Worm (Caenorhabditis elegans) whole organism, L3 larva: Measurements from ENCODE around the gene C14A4.12.

Source experiments
- R02D3.7 ChIP-seq: fragments of 150-350 bp; optimal IDR thresholded peaks from 2 replicates; lab custom pipeline; 2014; ENCODE audit warnings: missing biosample characterization, missing genetic modification characterization
- ama-1 ChIP-seq: fragments of 150-350 bp; optimal IDR thresholded peaks from 2 replicates; lab custom pipeline; 2018
- ceh-28 ChIP-seq: fragments of 150-350 bp; optimal IDR thresholded peaks from 2 replicates; lab custom pipeline; 2014; ENCODE audit warnings: missing biosample characterization, missing genetic modification reagents, missing genetic modification characterization
- ceh-82 ChIP-seq: fragments of 150-350 bp; optimal IDR thresholded peaks from 2 replicates; lab custom pipeline; 2014; ENCODE audit warnings: missing biosample characterization, missing genetic modification characterization
- ceh-9 ChIP-seq: sonication (generic microtip); optimal IDR thresholded peaks from 2 replicates; lab custom pipeline; 2018; ENCODE audit warnings: missing biosample characterization, missing genetic modification characterization
- egl-5 ChIP-seq: fragments of 150-350 bp; optimal IDR thresholded peaks from 2 replicates; lab custom pipeline; 2017; ENCODE audit warnings: missing biosample characterization, missing genetic modification reagents, missing genetic modification characterization, inconsistent platforms
- lin-39 ChIP-seq: fragments of 150-350 bp; optimal IDR thresholded peaks from 2 replicates; lab custom pipeline; 2018; ENCODE audit warnings: missing biosample characterization, missing genetic modification reagents, missing genetic modification characterization
- nhr-11 ChIP-seq: fragments of 150-350 bp; optimal IDR thresholded peaks from 2 replicates; lab custom pipeline; 2014; ENCODE audit warnings: missing biosample characterization, missing genetic modification characterization
- nhr-12 ChIP-seq: fragments of 150-350 bp; optimal IDR thresholded peaks from 2 replicates; lab custom pipeline; 2014; ENCODE audit warnings: missing biosample characterization, missing genetic modification characterization
- nhr-23 ChIP-seq: fragments of 150-350 bp; optimal IDR thresholded peaks from 2 replicates; lab custom pipeline; 2014; ENCODE audit warnings: missing biosample characterization, missing genetic modification reagents, missing genetic modification characterization
- nhr-237 ChIP-seq: fragments of 150-350 bp; optimal IDR thresholded peaks from 2 replicates; lab custom pipeline; 2014; ENCODE audit warnings: missing biosample characterization, missing genetic modification characterization
- nhr-43 ChIP-seq: sonication (generic microtip); optimal IDR thresholded peaks from 2 replicates; lab custom pipeline; 2016; ENCODE audit warnings: mild to moderate bottlenecking, missing genetic modification characterization, missing compliant biosample characterization; ENCODE audit not compliant: poor library complexity, severe bottlenecking
- skn-1 ChIP-seq: fragments of 150-350 bp; optimal IDR thresholded peaks from 2 replicates; lab custom pipeline; 2014; ENCODE audit warnings: missing biosample characterization, missing genetic modification characterization
- snpc-4 ChIP-seq: fragments of 150-350 bp; optimal IDR thresholded peaks from 2 replicates; lab custom pipeline; 2014; ENCODE audit warnings: missing biosample characterization, missing genetic modification characterization

DNA sequence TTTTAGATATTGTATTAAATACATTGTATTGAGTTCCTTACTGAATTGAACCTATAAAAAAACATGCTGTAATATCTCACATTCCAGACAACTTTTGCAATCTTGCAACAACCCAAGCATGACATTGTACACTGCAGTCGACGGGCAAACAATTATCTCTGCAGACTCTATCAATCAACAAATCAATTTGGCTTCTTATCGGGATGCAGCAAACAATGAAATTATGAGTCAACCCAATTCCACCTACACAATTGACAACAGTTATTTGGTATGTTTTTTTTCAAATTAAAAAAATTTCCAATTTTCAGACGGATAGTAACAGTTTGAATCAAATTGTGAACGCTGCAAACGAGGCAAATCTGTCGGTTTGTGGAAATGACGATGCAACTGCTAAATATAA lies 18.1 kb downstream of the C14A4.12 start:
- TF ChIP-seq egl-5 (tag; lab: Kevin White, UChicago) (no peak), R02D3.7 (tag; lab: Kevin White, UChicago) (no peak), ceh-9 (tag; lab: Kevin White, UChicago) (no peak), skn-1 (tag; lab: Kevin White, UChicago) (no peak), snpc-4 (tag; lab: Kevin White, UChicago) (no peak), nhr-237 (no peak), nhr-11 (tag; lab: Kevin White, UChicago) (no peak), nhr-12 (tag; lab: Kevin White, UChicago) (no peak), ceh-28 (no peak), ceh-82 (tag; lab: Kevin White, UChicago) (no peak), lin-39 (tag; lab: Kevin White, UChicago) (no peak), ama-1 (lab: Kevin White, UChicago) (no peak), nhr-23 (tag; lab: Kevin White, UChicago) (no peak), nhr-43 (tag; lab: Kevin White, UChicago) (no peak)
